Fruit fly (Drosophila melanogaster): ENCODE data around the gene CG8219.

CG8219 gene

dm6 chr3L:6192822-6193555 lies 7.3 kb upstream of the CG8219 start, which contains the start of the genes Sf3b6 and Tnpo (continued):
- TF ChIP-seq salm (tag; optimal IDR thresholded peaks at IDR 0.05) (no peak), CG6813 (GFP tag; optimal IDR thresholded peaks at IDR 0.05) (no peak), Awh (GFP tag; IDR thresholded peaks at IDR 0.05) (peak; percentile 50), nmo (GFP tag; optimal IDR thresholded peaks at IDR 0.05) (peak; percentile 93), kah (GFP tag; optimal IDR thresholded peaks at IDR 0.05) (peak; percentile 30), knrl (GFP tag; IDR thresholded peaks at IDR 0.05; ENCODE audit: partially characterized antibody) (peak; percentile 76), ftz-f1 (GFP tag; optimal IDR thresholded peaks at IDR 0.05) (no peak), lbe (GFP tag; optimal IDR thresholded peaks at IDR 0.05) (peak; percentile 61), Hr3 (GFP tag; optimal IDR thresholded peaks at IDR 0.05) (peak; percentile 87), Drgx (GFP tag; IDR thresholded peaks at IDR 0.05) (peak; percentile 61), Dbx (GFP tag; IDR thresholded peaks at IDR 0.05) (peak; percentile 84), CG6791 (GFP tag; IDR thresholded peaks at IDR 0.05; ENCODE audit: partially characterized antibody) (peak; percentile 43; the same call in 1 of the 3 replicates), CG7556 (GFP tag; optimal IDR thresholded peaks at IDR 0.05) (no peak), so (GFP tag; IDR thresholded peaks at IDR 0.05) (peak; percentile 73; the same call in 2 of the 3 replicates), Sox102F (GFP tag; optimal IDR thresholded peaks at IDR 0.05) (no peak), nerfin-2 (GFP tag; IDR thresholded peaks at IDR 0.05; ENCODE audit: partially characterized antibody) (peak; percentile 18; the same call in 1 of the 2 replicates), exex (tag; optimal IDR thresholded peaks at IDR 0.05) (no peak), CG8944 (GFP tag; optimal IDR thresholded peaks at IDR 0.05) (peak; percentile 43), HHEX (GFP tag; optimal IDR thresholded peaks at IDR 0.05) (peak; percentile 70), CG14050 (GFP tag; IDR thresholded peaks at IDR 0.05) (peak; percentile 62; the same call in 2 of the 3 replicates), HLH54F (GFP tag; optimal IDR thresholded peaks at IDR 0.05) (peak; percentile 77), usp (GFP tag; optimal IDR thresholded peaks at IDR 0.05) (no peak), Sin3A (optimal IDR thresholded peaks at IDR 0.05) (peak; percentile 81), Taf1 (GFP tag; IDR thresholded peaks at IDR 0.05) (peak; percentile 68; the same call in 1 of the 2 replicates), unc-4 (GFP tag; IDR thresholded peaks at IDR 0.05; ENCODE audit: partially characterized antibody) (peak; percentile 65), lov (optimal IDR thresholded peaks at IDR 0.05) (no peak), lov (GFP tag; IDR thresholded peaks at IDR 0.05) (peak; percentile 56; the same call in 1 of the 3 replicates), az2 (GFP tag; optimal IDR thresholded peaks at IDR 0.05) (peak; percentile 85), jing (GFP tag; optimal IDR thresholded peaks at IDR 0.05) (no peak), btn (GFP tag; optimal IDR thresholded peaks at IDR 0.05) (no peak), CG8089 (GFP tag; optimal IDR thresholded peaks at IDR 0.05) (peak; percentile 73), Dip2 (GFP tag; IDR thresholded peaks at IDR 0.05) (no peak), pros (GFP tag; optimal IDR thresholded peaks at IDR 0.05) (no peak), sqz (GFP tag; optimal IDR thresholded peaks at IDR 0.05) (peak; percentile 74), trem (tag; optimal IDR thresholded peaks at IDR 0.05) (peak; percentile 85), wor (GFP tag; IDR thresholded peaks at IDR 0.05) (peak; percentile 79), Myb (GFP tag; optimal IDR thresholded peaks at IDR 0.05) (peak; percentile 60), CG6765 (GFP tag; optimal IDR thresholded peaks at IDR 0.05) (peak; percentile 35), CG6175 (GFP tag; IDR thresholded peaks at IDR 0.05) (peak; percentile 39; the same call in 1 of the 3 replicates), CG10565 (GFP tag; optimal IDR thresholded peaks at IDR 0.05) (no peak), Gug (GFP tag; IDR thresholded peaks at IDR 0.05) (no peak; the same call in 1 of the 4 replicates), D19B (GFP tag; optimal IDR thresholded peaks at IDR 0.05) (peak; percentile 88), Vsx1 (GFP tag; optimal IDR thresholded peaks at IDR 0.05) (no peak), Aef1 (GFP tag; IDR thresholded peaks at IDR 0.05) (peak; percentile 87), stc (GFP tag; IDR thresholded peaks at IDR 0.05) (peak; percentile 60; the same call in 1 of the 2 replicates), Usf (GFP tag; optimal IDR thresholded peaks at IDR 0.05) (peak; percentile 79), CG4424 (GFP tag; optimal IDR thresholded peaks at IDR 0.05) (peak; percentile 89), ham (GFP tag; IDR thresholded peaks at IDR 0.05) (peak; percentile 49; the same call in 1 of the 2 replicates), CG1024 (GFP tag; IDR thresholded peaks at IDR 0.05) (peak; percentile 41; the same call in 1 of the 2 replicates), CG14710 (tag; optimal IDR thresholded peaks at IDR 0.05) (peak; percentile 91)
